Worm (Caenorhabditis elegans) whole organism, young adult: ENCODE results near the gene F02C9.1.

ENCODE experiments used
- B0261.1 ChIP-seq: sonication (generic microtip); optimal IDR thresholded peaks from 2 replicates; lab custom pipeline; 2016; ENCODE audit warnings: mild to moderate bottlenecking, missing genetic modification characterization, moderate library complexity, missing compliant biosample characterization
- B0336.3 ChIP-seq: fragments of 200-800 bp; sonication (Bioruptor generic); IDR thresholded peaks from 2 replicates; pipeline ENCODE4 v1.3.6; 2022; ENCODE audit warnings: missing genetic modification characterization, missing compliant biosample characterization
- C06A6.2 ChIP-seq: fragments of 200-800 bp; sonication (Bioruptor generic); conservative IDR thresholded peaks from 2 replicates; pipeline ENCODE4 v1.3.6; 2022; ENCODE audit warnings: missing genetic modification characterization, missing compliant biosample characterization
- F23B12.7 ChIP-seq: sonication (generic microtip); optimal IDR thresholded peaks from 2 replicates; lab custom pipeline; 2017; ENCODE audit warnings: missing genetic modification characterization, mild to moderate bottlenecking, missing compliant biosample characterization, antibody characterized with exemption, moderate library complexity; ENCODE audit not compliant: insufficient read depth
- F37B4.10 ChIP-seq: fragments of 200-800 bp; sonication (Bioruptor generic); IDR thresholded peaks from 2 replicates; pipeline ENCODE4 v1.3.6; 2022; ENCODE audit warnings: missing genetic modification characterization, missing compliant biosample characterization
- K12H6.12 ChIP-seq: fragments of 200-800 bp; sonication (Bioruptor generic); optimal IDR thresholded peaks from 2 replicates; lab custom pipeline; 2018; ENCODE audit warnings: mild to moderate bottlenecking, missing genetic modification characterization, missing compliant biosample characterization
- T26A5.8 ChIP-seq: sonication (generic microtip); optimal IDR thresholded peaks from 2 replicates; lab custom pipeline; 2016; ENCODE audit warnings: missing genetic modification characterization, missing compliant biosample characterization
- Y56A3A.18 ChIP-seq: fragments of 200-800 bp; sonication (Bioruptor generic); IDR thresholded peaks from 2 replicates; pipeline ENCODE4 v1.3.6; 2022; ENCODE audit warnings: missing genetic modification reagents, missing genetic modification characterization, missing compliant biosample characterization
- Y67H2A.10 ChIP-seq: fragments of 200-800 bp; sonication (Bioruptor generic); conservative IDR thresholded peaks from 2 replicates; pipeline ENCODE4 v1.3.6; 2022; ENCODE audit warnings: missing genetic modification reagents, missing genetic modification characterization, missing compliant biosample characterization
- Y95B8A.8 ChIP-seq: fragments of 200-800 bp; sonication (Bioruptor generic); IDR thresholded peaks from 2 replicates; pipeline ENCODE4 v1.3.6; 2022; ENCODE audit warnings: missing genetic modification reagents, missing genetic modification characterization, missing compliant biosample characterization
- ZK185.1 ChIP-seq: sonication (generic microtip); optimal IDR thresholded peaks from 2 replicates; lab custom pipeline; 2016; ENCODE audit warnings: mild to moderate bottlenecking, missing genetic modification characterization, missing compliant biosample characterization; ENCODE audit not compliant: poor library complexity, severe bottlenecking
- aptf-2 ChIP-seq: fragments of 200-800 bp; sonication (Bioruptor generic); conservative IDR thresholded peaks from 2 replicates; pipeline ENCODE4 v1.3.6; 2022; ENCODE audit warnings: missing genetic modification reagents, missing genetic modification characterization, missing compliant biosample characterization
- athp-1 ChIP-seq: sonication (generic microtip); optimal IDR thresholded peaks from 2 replicates; lab custom pipeline; 2017; ENCODE audit warnings: mild to moderate bottlenecking, missing genetic modification characterization, missing compliant biosample characterization
- attf-3 ChIP-seq: fragments of 200-800 bp; sonication (Bioruptor generic); conservative IDR thresholded peaks from 2 replicates; pipeline ENCODE4 v1.3.6; 2022; ENCODE audit warnings: missing genetic modification reagents, missing genetic modification characterization, missing compliant biosample characterization
- bed-1 ChIP-seq: fragments of 200-800 bp; sonication (Bioruptor generic); IDR thresholded peaks from 2 replicates; pipeline ENCODE4 v1.3.6; 2022; ENCODE audit warnings: missing genetic modification reagents, missing genetic modification characterization, missing compliant biosample characterization
- ccch-3 ChIP-seq: fragments of 200-800 bp; sonication (Bioruptor generic); optimal IDR thresholded peaks from 2 replicates; lab custom pipeline; 2018; ENCODE audit warnings: mild to moderate bottlenecking, missing genetic modification characterization, missing compliant biosample characterization
- ceh-27 ChIP-seq: fragments of 200-800 bp; sonication (Bioruptor generic); optimal IDR thresholded peaks from 2 replicates; lab custom pipeline; 2018; ENCODE audit warnings: mild to moderate bottlenecking, missing genetic modification characterization, moderate library complexity, missing compliant biosample characterization
- ceh-58 ChIP-seq: fragments of 200-800 bp; sonication (Bioruptor generic); IDR thresholded peaks from 2 replicates; pipeline ENCODE4 v1.3.6; 2022; ENCODE audit warnings: missing genetic modification characterization, missing compliant biosample characterization
- ceh-79 ChIP-seq: sonication (generic microtip); optimal IDR thresholded peaks from 2 replicates; lab custom pipeline; 2017; ENCODE audit warnings: mild to moderate bottlenecking, missing genetic modification characterization, missing compliant biosample characterization
- chd-7 ChIP-seq: sonication (generic microtip); optimal IDR thresholded peaks from 2 replicates; lab custom pipeline; 2016; ENCODE audit warnings: mild to moderate bottlenecking, missing genetic modification characterization, moderate library complexity, missing compliant biosample characterization
- dox-1 ChIP-seq: fragments of 200-800 bp; sonication (Bioruptor generic); IDR thresholded peaks from 2 replicates; pipeline ENCODE4 v1.3.6; 2022; ENCODE audit warnings: missing genetic modification reagents, missing genetic modification characterization, missing compliant biosample characterization
- hlh-26 ChIP-seq: fragments of 200-800 bp; sonication (Bioruptor generic); conservative IDR thresholded peaks from 2 replicates; pipeline ENCODE4 v1.3.6; 2022; ENCODE audit warnings: missing genetic modification reagents, missing genetic modification characterization, missing compliant biosample characterization
- hmg-1.2 ChIP-seq: fragments of 200-800 bp; sonication (Bioruptor generic); IDR thresholded peaks from 2 replicates; pipeline ENCODE4 v1.3.6; 2022; ENCODE audit warnings: missing genetic modification reagents, missing genetic modification characterization, missing compliant biosample characterization
- lin-35 ChIP-seq, 3 experiments: fragments of 150-350 bp in 2 of 3; sonication (generic microtip) in 1 of 3; optimal IDR thresholded peaks; 2 replicates each; lab custom pipeline; 2014 to 2018; ENCODE audit warnings: missing biosample characterization in 3 of 3, missing genetic modification characterization in 3 of 3, missing genetic modification reagents in 3 of 3
- madf-10 ChIP-seq: sonication (generic microtip); optimal IDR thresholded peaks from 2 replicates; lab custom pipeline; 2016; ENCODE audit warnings: mild to moderate bottlenecking, missing genetic modification characterization, missing compliant biosample characterization
- madf-3 ChIP-seq: fragments of 200-800 bp; sonication (Bioruptor generic); IDR thresholded peaks from 2 replicates; pipeline ENCODE4 v1.3.6; 2022; ENCODE audit warnings: missing genetic modification reagents, missing genetic modification characterization, missing compliant biosample characterization
- madf-6 ChIP-seq: fragments of 200-800 bp; sonication (Bioruptor generic); IDR thresholded peaks from 2 replicates; pipeline ENCODE4 v1.3.6; 2022; ENCODE audit warnings: missing genetic modification reagents, missing genetic modification characterization, missing compliant biosample characterization
- mcd-1 ChIP-seq: fragments of 200-800 bp; sonication (Bioruptor generic); IDR thresholded peaks from 2 replicates; pipeline ENCODE4 v1.3.6; 2022; ENCODE audit warnings: missing genetic modification reagents, missing genetic modification characterization, missing compliant biosample characterization
- nfyb-1 ChIP-seq: fragments of 200-800 bp; sonication (Bioruptor generic); IDR thresholded peaks from 2 replicates; pipeline ENCODE4 v1.3.6; 2022; ENCODE audit warnings: missing genetic modification reagents, missing genetic modification characterization, missing compliant biosample characterization
- nhr-80 ChIP-seq: sonication (generic microtip); optimal IDR thresholded peaks from 2 replicates; lab custom pipeline; 2016; ENCODE audit warnings: missing genetic modification characterization, missing compliant biosample characterization
- nhr-90 ChIP-seq: sonication (generic microtip); optimal IDR thresholded peaks from 2 replicates; lab custom pipeline; 2016; ENCODE audit warnings: missing genotype, mild to moderate bottlenecking, missing genetic modification characterization, missing compliant biosample characterization
- rec-8 ChIP-seq, 2 experiments: sonication (generic microtip); optimal IDR thresholded peaks; 2 replicates each; lab custom pipeline; 2016; ENCODE audit warnings: mild to moderate bottlenecking in 2 of 2, missing genetic modification characterization in 2 of 2, missing genetic modification reagents in 2 of 2, missing genotype in 2 of 2, missing biosample characterization in 1 of 2, missing compliant biosample characterization in 1 of 2, moderate library complexity in 1 of 2
- snpc-1.1 ChIP-seq: sonication (generic microtip); optimal IDR thresholded peaks from 2 replicates; lab custom pipeline; 2017; ENCODE audit warnings: missing genetic modification characterization, mild to moderate bottlenecking, missing compliant biosample characterization, antibody characterized with exemption, moderate library complexity, missing genotype, missing genetic modification reagents; ENCODE audit not compliant: insufficient read depth
- sptf-2 ChIP-seq: fragments of 200-800 bp; sonication (Bioruptor generic); optimal IDR thresholded peaks from 2 replicates; lab custom pipeline; 2018; ENCODE audit warnings: mild to moderate bottlenecking, missing genetic modification characterization, missing compliant biosample characterization
- tbx-9 ChIP-seq: sonication (generic microtip); optimal IDR thresholded peaks from 2 replicates; lab custom pipeline; 2016; ENCODE audit warnings: borderline replicate concordance, missing genetic modification characterization, inconsistent platforms, missing compliant biosample characterization
- tlf-1 ChIP-seq: fragments of 200-800 bp; sonication (Bioruptor generic); optimal IDR thresholded peaks from 2 replicates; lab custom pipeline; 2018; ENCODE audit warnings: mild to moderate bottlenecking, missing genetic modification characterization, missing compliant biosample characterization
- zfh-2 ChIP-seq: fragments of 200-800 bp; sonication (Bioruptor generic); conservative IDR thresholded peaks from 2 replicates; pipeline ENCODE4 v1.3.6; 2022; ENCODE audit warnings: missing genetic modification reagents, missing genetic modification characterization, missing compliant biosample characterization
- ztf-22 ChIP-seq: fragments of 200-800 bp; sonication (Bioruptor generic); optimal IDR thresholded peaks from 2 replicates; lab custom pipeline; 2018; ENCODE audit warnings: mild to moderate bottlenecking, missing genetic modification characterization, moderate library complexity, missing compliant biosample characterization

The F02C9.1 gene

ce11 chrV:3155072-3155471 lies 16.6 kb downstream of the F02C9.1 start, which contains the start of gene srab-7:
TSS of gene srab-7 (minus strand) at chrV:3155172.
- TF ChIP-seq ZK185.1 (tag; lab: Kevin White, UChicago) = no peak
- TF ChIP-seq hlh-26 (GFP tag; lab: Robert Waterston, UW) = no peak
- no peak for TF ChIP-seq bed-1 (GFP tag; lab: Robert Waterston, UW)
- TF ChIP-seq attf-3 = no peak
- no peak for TF ChIP-seq rec-8 (tag; optimal IDR thresholded peaks at IDR 0.05; lab: Kevin White, UChicago)
- no peak for TF ChIP-seq ccch-3 (GFP tag; lab: Kevin White, UChicago)
- TF ChIP-seq dox-1 = no peak
- TF ChIP-seq madf-6 (GFP tag; lab: Robert Waterston, UW) = no peak
- TF ChIP-seq ceh-79 = no peak
- no peak for TF ChIP-seq F23B12.7 (tag; lab: Kevin White, UChicago)
- TF ChIP-seq B0336.3 (GFP tag; lab: Robert Waterston, UW) = no peak
- TF ChIP-seq nfyb-1 (GFP tag; lab: Robert Waterston, UW) = no peak
- no peak for TF ChIP-seq madf-3 (GFP tag; lab: Robert Waterston, UW)
- TF ChIP-seq tlf-1 (GFP tag; lab: Kevin White, UChicago) = no peak
- no peak for TF ChIP-seq B0261.1 (tag; lab: Kevin White, UChicago)
- TF ChIP-seq ceh-58 = no peak
- no peak for TF ChIP-seq zfh-2 (GFP tag; lab: Robert Waterston, UW)
- TF ChIP-seq lin-35 (GFP tag; optimal IDR thresholded peaks at IDR 0.05; lab: Kevin White, UChicago) = no peak
- TF ChIP-seq Y56A3A.18 (GFP tag; lab: Robert Waterston, UW) = no peak
- TF ChIP-seq hmg-1.2 (GFP tag; lab: Robert Waterston, UW) = no peak

DNA sequence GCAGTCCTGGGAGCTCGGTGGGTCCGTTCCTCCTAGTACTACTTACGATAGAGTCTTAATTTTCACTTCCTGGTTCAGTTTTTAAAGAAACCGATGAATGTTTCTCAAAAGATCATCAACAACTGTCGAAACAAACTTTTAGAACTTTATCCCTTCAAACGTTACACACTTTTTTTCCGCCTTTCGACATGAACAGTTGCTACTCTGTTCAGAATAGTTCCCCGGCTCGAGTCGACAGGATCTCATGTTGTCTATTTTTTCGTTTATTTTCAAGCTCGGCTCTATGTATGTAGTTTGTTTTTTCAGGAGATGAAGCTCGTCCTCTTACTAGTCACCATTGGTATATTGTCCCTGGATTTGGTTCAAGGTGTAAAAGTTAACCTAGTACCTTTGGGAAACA lies 18.3 kb downstream of the F02C9.1 start, which contains the start of gene exh-1:
exh-1 (plus strand) TSS at position 301 of the 400 bp plus-strand sequence.
- TF ChIP-seq ztf-22 = no peak
- no peak for TF ChIP-seq Y95B8A.8 (GFP tag; lab: Robert Waterston, UW)
- TF ChIP-seq F37B4.10 (GFP tag; lab: Robert Waterston, UW) = no peak
- no peak for TF ChIP-seq aptf-2 (GFP tag; lab: Robert Waterston, UW)
- no peak for TF ChIP-seq snpc-1.1 (tag; lab: Kevin White, UChicago)
- no peak for TF ChIP-seq nhr-80 (tag; lab: Kevin White, UChicago)
- TF ChIP-seq athp-1 = no peak
- no peak for TF ChIP-seq T26A5.8
- TF ChIP-seq Y67H2A.10 (GFP tag; lab: Robert Waterston, UW) = no peak
- TF ChIP-seq mcd-1 = no peak
- TF ChIP-seq K12H6.12 (tag; lab: Kevin White, UChicago) = no peak

DNA sequence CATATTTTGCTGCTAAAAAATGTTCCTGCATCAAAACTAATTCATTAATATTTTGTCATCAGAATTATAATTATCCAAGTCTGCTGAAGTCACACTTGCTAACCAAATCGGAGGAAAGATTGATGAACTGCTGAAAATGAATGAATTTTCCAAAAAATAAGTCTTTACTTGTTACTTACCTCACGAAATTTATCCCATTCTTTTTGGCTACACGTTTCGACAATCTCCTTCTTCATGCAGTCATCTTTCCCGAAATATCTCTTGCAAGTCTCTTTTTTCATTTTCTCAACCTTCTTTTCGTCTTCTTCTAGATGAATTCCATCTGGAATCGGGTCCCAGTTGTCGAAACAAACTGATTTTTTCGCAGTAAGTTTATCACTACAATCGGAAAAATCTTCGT lies 19.9 kb downstream of the F02C9.1 start:
- TF ChIP-seq C06A6.2 = no peak
- TF ChIP-seq nfyb-1 (GFP tag; lab: Robert Waterston, UW) = no peak
- no peak for TF ChIP-seq attf-3
- no peak for TF ChIP-seq tbx-9 (tag; lab: Kevin White, UChicago)
- TF ChIP-seq sptf-2 (GFP tag; lab: Kevin White, UChicago) = no peak
- no peak for TF ChIP-seq aptf-2 (GFP tag; lab: Robert Waterston, UW)
- TF ChIP-seq Y67H2A.10 (GFP tag; lab: Robert Waterston, UW) = no peak
- TF ChIP-seq ceh-79 = no peak
- no peak for TF ChIP-seq Y56A3A.18 (GFP tag; lab: Robert Waterston, UW)
- TF ChIP-seq ceh-27 (GFP tag; lab: Kevin White, UChicago) = no peak
- TF ChIP-seq nhr-90 (tag; lab: Kevin White, UChicago) = no peak
- no peak for TF ChIP-seq madf-10 (tag; lab: Kevin White, UChicago)
- TF ChIP-seq chd-7 (tag; lab: Kevin White, UChicago) = no peak
